Fruit fly (Drosophila melanogaster): ENCODE measurements around the gene CG8475.
A peak's percentile ranks its signal among the peaks of the same experiment; 100 is the strongest.

The CG8475 gene

dm6 chr2L:8164219-8164618, 32.5 kb downstream of the CG8475 start (continued):
- TF ChIP-seq CG31224 (GFP tag; IDR thresholded peaks at IDR 0.05) (no peak), CG2116 (GFP tag; optimal IDR thresholded peaks at IDR 0.05) (peak; percentile 59), CG6272 (GFP tag; IDR thresholded peaks at IDR 0.05) (no peak), Xbp1 (GFP tag; optimal IDR thresholded peaks at IDR 0.05) (peak; percentile 58), Vsx1 (GFP tag; optimal IDR thresholded peaks at IDR 0.05) (peak; percentile 85), CG8359 (GFP tag; optimal IDR thresholded peaks at IDR 0.05; ENCODE audit: borderline replicate concordance) (peak; percentile 59), mld (GFP tag; IDR thresholded peaks at IDR 0.05; ENCODE audit: partially characterized antibody) (no peak), CG10543 (GFP tag; optimal IDR thresholded peaks at IDR 0.05) (peak; percentile 61), Spps (tag; optimal IDR thresholded peaks at IDR 0.05) (peak; percentile 80), CG3838 (GFP tag; optimal IDR thresholded peaks at IDR 0.05) (peak; percentile 71), MESR4 (GFP tag; optimal IDR thresholded peaks at IDR 0.05) (peak; percentile 1), CG5180 (GFP tag; optimal IDR thresholded peaks at IDR 0.05) (peak; percentile 75), jing (GFP tag; optimal IDR thresholded peaks at IDR 0.05) (peak; percentile 55), pan (optimal IDR thresholded peaks at IDR 0.05) (no peak), pan (GFP tag; optimal IDR thresholded peaks at IDR 0.05 in 1 of 2, IDR thresholded peaks at IDR 0.05 in 1 of 2) (peak in 1 of 2 experiments; percentile 69), vfl (GFP tag; optimal IDR thresholded peaks at IDR 0.05) (peak; percentile 3), peb (GFP tag; IDR thresholded peaks at IDR 0.05) (0 out of 2 replicates have a peak, but pooled peaks have one; percentile 7), bigmax (GFP tag; optimal IDR thresholded peaks at IDR 0.05) (peak; percentile 39), CG4820 (GFP tag; optimal IDR thresholded peaks at IDR 0.05) (peak; percentile 71), CG31365 (tag; optimal IDR thresholded peaks at IDR 0.05) (peak; percentile 50), Bdp1 (GFP tag; optimal IDR thresholded peaks at IDR 0.05) (peak; percentile 75), CG1233 (GFP tag; optimal IDR thresholded peaks at IDR 0.05) (peak; percentile 90), dati (GFP tag; IDR thresholded peaks at IDR 0.05) (no peak), br (optimal IDR thresholded peaks at IDR 0.05) (no peak), Tbp (GFP tag; optimal IDR thresholded peaks at IDR 0.05) (no peak), stwl (tag; optimal IDR thresholded peaks at IDR 0.05) (peak; percentile 54), oc (tag; optimal IDR thresholded peaks at IDR 0.05) (peak; percentile 87), CG15601 (tag; optimal IDR thresholded peaks at IDR 0.05) (peak; percentile 95), H2.0 (GFP tag; IDR thresholded peaks at IDR 0.05) (peak; percentile 40), CG4617 (GFP tag; optimal IDR thresholded peaks at IDR 0.05; ENCODE audit: borderline replicate concordance) (peak; percentile 39), dimm (GFP tag; IDR thresholded peaks at IDR 0.05) (no peak), CG33213 (GFP tag; optimal IDR thresholded peaks at IDR 0.05) (peak; percentile 85), CG5953 (GFP tag; IDR thresholded peaks at IDR 0.05) (peak; percentile 71; the same call in 1 of the 2 replicates), gt (GFP tag; IDR thresholded peaks at IDR 0.05) (0 out of 2 replicates have a peak, but pooled peaks have one; percentile 11), CG11723 (GFP tag; optimal IDR thresholded peaks at IDR 0.05) (peak; percentile 74), chm (GFP tag; IDR thresholded peaks at IDR 0.05) (peak; percentile 92; the same call in 1 of the 2 replicates), Myb (GFP tag; optimal IDR thresholded peaks at IDR 0.05) (no peak), CG30020 (tag; optimal IDR thresholded peaks at IDR 0.05) (peak; percentile 8), CG4404 (GFP tag; IDR thresholded peaks at IDR 0.05) (no peak), crol (GFP tag; IDR thresholded peaks at IDR 0.05) (no peak), nerfin-2 (GFP tag; IDR thresholded peaks at IDR 0.05; ENCODE audit: partially characterized antibody) (no peak), sug (tag; optimal IDR thresholded peaks at IDR 0.05) (no peak), ind (GFP tag; optimal IDR thresholded peaks at IDR 0.05) (no peak), CG8388 (GFP tag; optimal IDR thresholded peaks at IDR 0.05) (peak; percentile 69), wek (GFP tag; optimal IDR thresholded peaks at IDR 0.05) (peak; percentile 91), chn (GFP tag; optimal IDR thresholded peaks at IDR 0.05) (peak; percentile 51), CG9817 (tag; optimal IDR thresholded peaks at IDR 0.05) (peak; percentile 34), YL-1 (GFP tag; optimal IDR thresholded peaks at IDR 0.05) (peak; percentile 80), B-H1 (GFP tag; IDR thresholded peaks at IDR 0.05) (no peak; the same call in 2 of the 3 replicates), Stat92E (GFP tag; optimal IDR thresholded peaks at IDR 0.05) (peak in 1 of 3 experiments; percentile 33), ATbp (GFP tag; optimal IDR thresholded peaks at IDR 0.05) (peak; percentile 98)
